Worm (Caenorhabditis elegans): ENCODE measurements around the gene str-101.

DNA sequence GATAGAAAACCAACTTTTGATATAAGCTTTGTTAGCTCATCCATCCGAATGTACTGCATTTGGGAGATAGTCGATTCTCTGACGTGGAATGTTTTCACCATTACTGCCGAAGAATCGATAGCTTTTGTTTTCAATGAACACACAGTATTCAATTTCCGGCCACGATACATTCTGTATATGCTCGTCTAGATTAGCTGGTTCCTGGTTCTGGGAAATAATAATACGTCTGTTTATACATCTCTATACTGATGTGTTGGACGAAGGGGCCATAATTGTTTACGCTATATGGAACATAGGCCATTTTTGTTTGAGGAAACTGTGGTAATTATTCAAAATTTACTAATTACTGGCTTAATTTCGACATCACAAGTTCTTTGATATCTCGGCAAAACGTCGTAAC, 38.3 kb upstream of the str-101 start, which contains the start of gene str-6:
- no peak for TF ChIP-seq ztf-29 (GFP tag; IDR thresholded peaks at IDR 0.05)
- no peak for TF ChIP-seq flt-1 (GFP tag; IDR thresholded peaks at IDR 0.05)
- no peak for TF ChIP-seq cog-1 (tag; optimal IDR thresholded peaks at IDR 0.05)
- TF ChIP-seq ztf-23 (GFP tag; IDR thresholded peaks at IDR 0.05) = no peak
- no peak for TF ChIP-seq tab-1 (GFP tag; IDR thresholded peaks at IDR 0.05)
- no peak for TF ChIP-seq med-1 (GFP tag; optimal IDR thresholded peaks at IDR 0.05; ENCODE audit: insufficient read depth)
- TF ChIP-seq ref-1 (GFP tag; conservative IDR thresholded peaks at IDR 0.05) = no peak
- no peak for TF ChIP-seq T22C8.4 (GFP tag; IDR thresholded peaks at IDR 0.05)
- no peak for TF ChIP-seq klf-2 (GFP tag; conservative IDR thresholded peaks at IDR 0.05)

Measured in whole organism, midembryonic.